Worm (Caenorhabditis elegans): ENCODE results near the gene dnj-20.
A peak's percentile ranks its signal among the peaks of the same experiment; 100 is the strongest.

The dnj-20 gene

DNA sequence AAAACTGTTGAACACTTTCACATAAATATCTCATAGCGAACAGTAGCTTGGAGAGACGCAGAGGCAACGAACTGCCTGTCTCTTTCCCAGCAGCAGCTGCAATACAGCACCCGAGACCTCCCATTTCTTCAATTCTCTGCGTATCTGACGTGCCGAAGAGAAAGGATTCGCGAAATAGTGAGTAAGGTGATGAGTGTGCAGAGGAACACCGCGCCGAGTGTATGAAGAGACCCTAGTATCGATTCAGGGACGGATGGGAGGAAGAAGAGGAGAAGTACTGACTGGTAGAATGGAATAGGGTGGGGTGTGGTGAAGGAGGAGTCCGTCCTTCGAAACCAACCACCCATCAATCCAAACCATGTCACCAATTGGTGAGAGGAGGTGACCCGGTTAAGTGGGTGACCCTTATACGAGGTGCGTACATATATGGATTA, 22.2 kb upstream of the dnj-20 start (continued):
- TF ChIP-seq ham-2 (GFP tag; optimal IDR thresholded peaks at IDR 0.05): peak; percentile 90
- peak; percentile 68 for TF ChIP-seq sptf-1 (tag; optimal IDR thresholded peaks at IDR 0.05)
- TF ChIP-seq snpc-4 (tag; optimal IDR thresholded peaks at IDR 0.05): no peak
- peak; percentile 94 for TF ChIP-seq hlh-1 (tag; optimal IDR thresholded peaks at IDR 0.05)
- peak; percentile 75 for TF ChIP-seq ceh-39 (tag; optimal IDR thresholded peaks at IDR 0.05)

DNA sequence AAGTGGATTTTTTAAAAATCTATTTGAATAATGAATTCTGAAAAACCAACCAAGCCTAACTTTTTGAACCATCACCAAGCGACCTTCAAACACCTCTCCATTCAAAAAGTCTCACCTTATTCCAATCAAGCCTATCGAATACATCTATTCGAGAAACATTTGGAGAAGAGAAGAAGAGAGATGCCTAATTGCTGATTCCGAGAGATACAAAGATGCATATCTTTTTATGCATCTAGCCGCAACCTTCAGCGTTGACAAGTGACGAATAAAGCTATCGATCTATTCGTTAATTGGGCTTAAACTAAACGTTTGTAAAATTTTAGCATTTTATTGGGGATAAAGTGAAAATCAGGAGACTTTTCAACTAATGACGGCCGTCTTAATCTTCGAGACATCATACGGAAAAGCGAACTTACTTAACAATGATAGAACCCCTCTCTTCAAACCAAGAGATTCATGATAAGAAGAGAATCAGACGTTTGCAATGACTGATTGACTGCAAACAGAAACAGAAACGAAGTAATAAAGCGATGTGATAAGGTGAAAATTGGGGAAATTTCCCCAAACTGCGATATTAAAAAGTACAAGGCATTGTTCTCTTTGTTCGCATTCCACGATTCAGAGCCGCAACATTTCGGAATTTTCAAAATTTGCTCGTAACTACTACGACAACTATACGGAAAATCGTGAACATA, 21.1 kb upstream of the dnj-20 start:
- TF ChIP-seq lin-32 (GFP tag; optimal IDR thresholded peaks at IDR 0.05) (no peak), ces-1 (GFP tag; optimal IDR thresholded peaks at IDR 0.05) (no peak), mab-5 (tag; optimal IDR thresholded peaks at IDR 0.05) (no peak), elt-1 (tag; optimal IDR thresholded peaks at IDR 0.05; ENCODE audit: borderline replicate concordance, insufficient read depth) (peak; percentile 95), lin-13 (tag; optimal IDR thresholded peaks at IDR 0.05) (no peak), unc-62 (GFP tag; optimal IDR thresholded peaks at IDR 0.05) (peak; percentile 87), nhr-12 (tag; optimal IDR thresholded peaks at IDR 0.05) (no peak), tbx-8 (GFP tag; optimal IDR thresholded peaks at IDR 0.05) (no peak), pha-4 (tag; optimal IDR thresholded peaks at IDR 0.05) (no peak), nhr-28 (tag; optimal IDR thresholded peaks at IDR 0.05) (no peak), ztf-11 (tag; optimal IDR thresholded peaks at IDR 0.05) (no peak), unc-39 (tag; optimal IDR thresholded peaks at IDR 0.05) (no peak), ham-2 (GFP tag; optimal IDR thresholded peaks at IDR 0.05) (peak; percentile 87), hlh-1 (tag; optimal IDR thresholded peaks at IDR 0.05) (no peak)

DNA sequence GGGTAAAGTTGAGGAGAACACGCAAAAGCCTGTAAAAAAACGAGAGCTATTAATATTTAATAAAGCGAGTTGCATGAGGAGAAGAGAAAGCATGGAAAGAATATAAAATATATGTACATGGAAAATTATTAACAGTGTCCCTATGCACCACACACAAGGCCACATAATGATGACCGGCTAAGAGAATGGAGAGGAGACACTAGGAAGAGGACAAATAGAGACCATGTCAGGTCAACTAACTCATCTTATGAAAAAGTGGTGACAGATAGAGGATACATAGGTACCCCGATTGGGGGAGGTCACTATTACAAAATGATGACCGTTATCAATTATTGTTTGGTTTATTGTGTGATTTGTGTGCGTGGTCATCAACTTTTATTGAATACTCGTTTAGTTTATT, 20.5 kb upstream of the dnj-20 start, which contains the start of gene fzr-1:
Gene fzr-1, minus strand, starts transcription at position 29 of the 400 bp plus-strand sequence.
- TF ChIP-seq nhr-2 (tag; optimal IDR thresholded peaks at IDR 0.05) (peak; percentile 94), elt-1 (tag; optimal IDR thresholded peaks at IDR 0.05; ENCODE audit: borderline replicate concordance, insufficient read depth) (no peak), bed-3 (GFP tag; optimal IDR thresholded peaks at IDR 0.05) (no peak), ztf-11 (tag; optimal IDR thresholded peaks at IDR 0.05) (no peak), nhr-12 (tag; optimal IDR thresholded peaks at IDR 0.05) (no peak), sem-2 (GFP tag; optimal IDR thresholded peaks at IDR 0.05) (no peak), zip-8 (tag; optimal IDR thresholded peaks at IDR 0.05) (no peak), tbx-8 (GFP tag; optimal IDR thresholded peaks at IDR 0.05) (no peak)

DNA sequence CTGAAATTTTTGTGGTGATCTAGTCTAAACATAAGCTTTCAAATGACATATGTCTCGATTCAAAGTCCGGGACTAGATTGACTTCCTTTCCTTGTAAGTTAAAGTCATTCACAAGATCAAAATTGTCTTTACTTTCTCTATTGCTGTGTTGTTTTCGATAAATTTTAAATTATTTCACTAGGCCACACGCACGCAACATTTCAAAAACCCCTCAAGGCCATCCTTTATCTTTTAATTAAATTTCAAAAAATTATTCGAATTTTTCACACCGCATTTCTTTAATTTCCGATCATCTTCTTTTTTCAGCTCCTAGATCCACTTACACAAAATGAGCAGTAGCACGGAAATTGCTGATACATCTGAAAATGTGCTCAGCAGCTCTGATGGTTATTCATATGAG, 12.3 kb upstream of the dnj-20 start, which contains the start of gene ZK1307.7:
Gene ZK1307.7, plus strand, starts transcription at position 301 of the 400 bp plus-strand sequence.
- TF ChIP-seq nhr-2 (tag; optimal IDR thresholded peaks at IDR 0.05) (no peak), unc-120 (tag; optimal IDR thresholded peaks at IDR 0.05; ENCODE audit: poor library complexity, severe bottlenecking) (no peak), nhr-237 (tag; optimal IDR thresholded peaks at IDR 0.05) (no peak), mls-2 (tag; optimal IDR thresholded peaks at IDR 0.05) (no peak), snpc-4 (tag; optimal IDR thresholded peaks at IDR 0.05) (no peak), hlh-1 (tag; optimal IDR thresholded peaks at IDR 0.05) (no peak)

DNA sequence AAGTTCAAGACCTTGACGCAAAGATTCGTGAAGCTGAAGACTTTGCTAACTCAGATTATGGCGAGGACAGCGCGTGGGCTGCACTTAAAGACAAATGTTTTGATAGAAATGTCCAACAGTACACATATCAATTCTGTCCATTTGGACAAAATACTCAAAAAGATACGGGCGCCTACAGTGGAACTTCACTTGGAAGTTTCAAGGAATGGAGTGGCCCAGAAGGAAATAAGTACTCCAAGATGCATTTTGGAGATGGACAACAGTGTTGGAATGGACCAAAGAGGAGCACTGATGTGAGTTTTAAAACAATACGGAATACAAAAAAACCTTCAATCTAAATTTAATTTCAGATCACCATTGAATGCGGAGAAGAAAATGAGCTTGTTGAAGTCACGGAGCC, 2.0 kb upstream of the dnj-20 start:
- TF ChIP-seq mep-1 (tag; optimal IDR thresholded peaks at IDR 0.05): no peak
- no peak for TF ChIP-seq nhr-12 (tag; optimal IDR thresholded peaks at IDR 0.05)
- no peak for TF ChIP-seq unc-39 (tag; optimal IDR thresholded peaks at IDR 0.05)
- TF ChIP-seq pha-4 (tag; optimal IDR thresholded peaks at IDR 0.05): no peak
- TF ChIP-seq unc-120 (tag; optimal IDR thresholded peaks at IDR 0.05; ENCODE audit: poor library complexity, severe bottlenecking): no peak
- no peak for TF ChIP-seq ceh-83 (GFP tag; optimal IDR thresholded peaks at IDR 0.05)
- TF ChIP-seq tbx-8 (GFP tag; optimal IDR thresholded peaks at IDR 0.05): no peak
- TF ChIP-seq cnd-1 (tag; optimal IDR thresholded peaks at IDR 0.05): no peak
- TF ChIP-seq nhr-76 (tag; optimal IDR thresholded peaks at IDR 0.05): no peak
- no peak for TF ChIP-seq drap-1 (GFP tag; optimal IDR thresholded peaks at IDR 0.05)
- no peak for TF ChIP-seq unc-62 (GFP tag; optimal IDR thresholded peaks at IDR 0.05)
- TF ChIP-seq nhr-237 (tag; optimal IDR thresholded peaks at IDR 0.05): no peak
- TF ChIP-seq elt-3 (tag; optimal IDR thresholded peaks at IDR 0.05): no peak
- TF ChIP-seq lin-32 (GFP tag; optimal IDR thresholded peaks at IDR 0.05): no peak
- no peak for TF ChIP-seq M03D4.4 (tag; optimal IDR thresholded peaks at IDR 0.05)
- no peak for TF ChIP-seq elt-1 (tag; optimal IDR thresholded peaks at IDR 0.05; ENCODE audit: borderline replicate concordance, insufficient read depth)
- TF ChIP-seq nhr-2 (tag; optimal IDR thresholded peaks at IDR 0.05): no peak
- TF ChIP-seq ceh-39 (tag; optimal IDR thresholded peaks at IDR 0.05): no peak
- no peak for TF ChIP-seq nhr-28 (tag; optimal IDR thresholded peaks at IDR 0.05)
- no peak for TF ChIP-seq sem-2 (GFP tag; optimal IDR thresholded peaks at IDR 0.05)
